Worm (Caenorhabditis elegans) whole organism, young adult: ENCODE results near the gene T04A8.13.

Experiments
- ama-1 ChIP-seq, 3 experiments: fragments of 150-350 bp in 1 of 3; sonication (generic microtip) in 2 of 3; optimal IDR thresholded peaks; 2 replicates each; lab custom pipeline; 2014 to 2018; ENCODE audit warnings: missing biosample characterization in 2 of 3, missing genetic modification characterization in 2 of 3, missing genetic modification reagents in 2 of 3
- aptf-3 ChIP-seq: fragments of 200-800 bp; sonication (Bioruptor generic); IDR thresholded peaks from 2 replicates; pipeline ENCODE4 v1.3.6; 2022; ENCODE audit warnings: missing genetic modification characterization, missing compliant biosample characterization

ce11 chrIII:4671491-4671890 is 35.3 kb upstream of the T04A8.13 start, which contains the start of gene T23F11.11:
- TF ChIP-seq ama-1 (optimal IDR thresholded peaks at IDR 0.05; lab: Kevin White, UChicago) (no peak), ama-1 (GFP tag; optimal IDR thresholded peaks at IDR 0.05; lab: Kevin White, UChicago) (no peak), aptf-3 (no peak)
